Fruit fly (Drosophila melanogaster): ENCODE measurements around the gene CG43759.

DNA sequence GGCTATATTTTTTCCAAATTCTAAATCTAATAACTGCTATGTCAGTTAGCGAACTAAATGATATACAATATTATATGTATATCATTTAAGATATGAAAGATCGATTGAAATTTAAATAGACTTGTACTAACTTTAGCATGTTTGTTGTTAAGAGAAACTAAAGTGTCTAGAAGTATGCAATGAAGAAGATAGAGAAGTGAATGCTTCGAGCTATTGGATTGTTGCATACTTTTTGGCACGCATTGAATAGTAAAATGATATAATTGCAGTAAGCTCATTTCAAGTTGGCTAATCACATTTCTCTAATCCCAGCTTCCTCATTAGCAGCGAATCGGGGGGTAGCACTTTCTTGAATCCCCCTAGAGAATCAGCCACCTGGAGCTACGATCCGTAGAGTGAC lies 103.6 kb downstream of the CG43759 start:
- no peak for TF ChIP-seq CTCF (optimal IDR thresholded peaks at IDR 0.05)
- TF ChIP-seq CG8478 (optimal IDR thresholded peaks at IDR 0.05): no peak

All from S2 (cell line).